Fruit fly (Drosophila melanogaster) Kc167 (cell line): Measurements from ENCODE around the gene Adgf-B.

ENCODE experiments used
- Myc ChIP-seq: fragments of >200 bp; optimal IDR thresholded peaks from 2 replicates; lab custom pipeline; 2017; ENCODE audit warnings: missing external identifiers
- h ChIP-seq: fragments of >200 bp; optimal IDR thresholded peaks from 3 replicates; lab custom pipeline; 2018; ENCODE audit warnings: missing external identifiers
- psq ChIP-seq: fragments of >200 bp; optimal IDR thresholded peaks from 2 replicates; lab custom pipeline; 2017; ENCODE audit warnings: missing external identifiers

dm6 chr3L:17746760-17747159, 3.6 kb downstream of the Adgf-B start, which contains the start of gene CG6034:
- no peak for TF ChIP-seq Myc
- no peak for TF ChIP-seq psq (lab: Kevin White, UChicago)
- no peak for TF ChIP-seq h (lab: Kevin White, UChicago)
